Worm (Caenorhabditis elegans) whole organism, early embryonic: ENCODE data around the gene F23B2.10.

ENCODE experiments used
- B0310.2 ChIP-seq: sonication (generic microtip); optimal IDR thresholded peaks from 2 replicates; lab custom pipeline; 2016; ENCODE audit warnings: mild to moderate bottlenecking, missing genetic modification characterization, missing compliant biosample characterization
- F13C5.2 ChIP-seq: sonication (generic microtip); optimal IDR thresholded peaks from 2 replicates; lab custom pipeline; 2017; ENCODE audit warnings: mild to moderate bottlenecking, missing genetic modification characterization, inconsistent platforms, missing compliant biosample characterization
- aly-1 ChIP-seq: sonication (generic microtip); optimal IDR thresholded peaks from 2 replicates; lab custom pipeline; 2016; ENCODE audit warnings: missing genetic modification characterization, missing compliant biosample characterization
- ama-1 ChIP-seq: fragments of 150-350 bp; optimal IDR thresholded peaks from 2 replicates; lab custom pipeline; 2014
- ceh-13 ChIP-seq: fragments of 200-800 bp; sonication (Bioruptor generic); optimal IDR thresholded peaks from 2 replicates; lab custom pipeline; 2018; ENCODE audit warnings: mild to moderate bottlenecking, missing genetic modification characterization, missing compliant biosample characterization
- ceh-36 ChIP-seq: sonication (generic microtip); optimal IDR thresholded peaks from 2 replicates; lab custom pipeline; 2016; ENCODE audit warnings: missing genetic modification characterization, inconsistent platforms, missing compliant biosample characterization
- ets-7 ChIP-seq: sonication (generic microtip); optimal IDR thresholded peaks from 2 replicates; lab custom pipeline; 2016; ENCODE audit warnings: missing genotype, missing genetic modification characterization, missing compliant biosample characterization
- flt-1 ChIP-seq: fragments of 200-800 bp; sonication (Bioruptor generic); IDR thresholded peaks from 2 replicates; pipeline ENCODE4 v1.3.6; 2022; ENCODE audit warnings: missing genetic modification characterization, missing compliant biosample characterization
- hmbx-1 ChIP-seq: sonication (generic microtip); optimal IDR thresholded peaks from 2 replicates; lab custom pipeline; 2016; ENCODE audit warnings: mild to moderate bottlenecking, missing genetic modification characterization, missing compliant biosample characterization
- hmg-4 ChIP-seq: fragments of 200-800 bp; sonication (Bioruptor generic); optimal IDR thresholded peaks from 2 replicates; lab custom pipeline; 2018; ENCODE audit warnings: mild to moderate bottlenecking, missing genetic modification characterization, missing compliant biosample characterization
- hnd-1 ChIP-seq: sonication (generic microtip); optimal IDR thresholded peaks from 2 replicates; lab custom pipeline; 2016; ENCODE audit warnings: missing genetic modification characterization, missing compliant biosample characterization
- pes-1 ChIP-seq: fragments of 200-800 bp; sonication (Bioruptor generic); IDR thresholded peaks from 2 replicates; pipeline ENCODE4 v1.3.6; 2022; ENCODE audit warnings: missing genetic modification reagents, missing genetic modification characterization, missing compliant biosample characterization
- scrt-1 ChIP-seq: fragments of 200-800 bp; sonication (Bioruptor generic); IDR thresholded peaks from 2 replicates; pipeline ENCODE4 v1.3.6; 2022; ENCODE audit warnings: missing genetic modification characterization, missing compliant biosample characterization
- sea-1 ChIP-seq: fragments of 200-800 bp; sonication (Bioruptor generic); conservative IDR thresholded peaks from 2 replicates; pipeline ENCODE4 v1.3.6; 2022; ENCODE audit warnings: missing genetic modification characterization, missing compliant biosample characterization
- tbx-11 ChIP-seq: fragments of 200-800 bp; sonication (Bioruptor generic); IDR thresholded peaks from 2 replicates; pipeline ENCODE4 v1.3.6; 2022; ENCODE audit warnings: missing genetic modification characterization, missing compliant biosample characterization
- tbx-37 ChIP-seq: fragments of 200-800 bp; sonication (Bioruptor generic); conservative IDR thresholded peaks from 2 replicates; pipeline ENCODE4 v1.3.6; 2022; ENCODE audit warnings: missing genetic modification reagents, missing genetic modification characterization, missing compliant biosample characterization
- tra-4 ChIP-seq: sonication (generic microtip); optimal IDR thresholded peaks from 2 replicates; lab custom pipeline; 2017; ENCODE audit warnings: missing genetic modification characterization, missing compliant biosample characterization

Gene F23B2.10

DNA sequence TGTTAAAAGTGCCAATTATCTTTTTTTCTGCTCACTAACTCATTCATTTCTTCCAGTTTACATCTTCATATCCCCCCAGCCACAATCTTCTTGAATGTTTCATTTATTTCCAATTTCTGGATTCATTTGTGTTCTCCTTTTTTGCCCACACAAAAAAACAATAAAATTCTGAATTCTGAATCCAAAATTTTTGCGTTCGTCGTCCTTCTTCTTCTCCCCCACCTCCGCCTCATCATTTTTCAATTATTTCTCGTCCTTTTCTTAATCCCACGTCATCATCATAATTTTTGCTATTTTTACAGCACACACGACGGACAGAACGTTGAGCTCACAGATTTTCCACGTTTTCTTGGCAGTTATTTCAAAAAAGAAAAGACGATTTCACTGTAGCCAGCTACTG is 30.4 kb upstream of the F23B2.10 start, which contains the start of gene C07C7.1:
Gene C07C7.1, plus strand, starts transcription at position 301 of the 400 bp plus-strand sequence.
- TF ChIP-seq pes-1 (no peak), hnd-1 (tag; lab: Kevin White, UChicago) (no peak), hmg-4 (GFP tag; lab: Kevin White, UChicago) (no peak), ceh-13 (GFP tag; lab: Kevin White, UChicago) (no peak), tbx-37 (GFP tag; lab: Robert Waterston, UW) (no peak), ceh-36 (tag; lab: Kevin White, UChicago) (no peak), hmbx-1 (tag; lab: Kevin White, UChicago) (no peak), sea-1 (GFP tag; lab: Robert Waterston, UW) (no peak), tbx-11 (GFP tag; lab: Robert Waterston, UW) (no peak), tra-4 (tag; lab: Kevin White, UChicago) (no peak), flt-1 (GFP tag; lab: Robert Waterston, UW) (no peak), ets-7 (tag; lab: Kevin White, UChicago) (no peak), B0310.2 (tag; lab: Kevin White, UChicago) (no peak), aly-1 (tag; lab: Kevin White, UChicago) (no peak), F13C5.2 (tag; lab: Kevin White, UChicago) (no peak), ama-1 (lab: Kevin White, UChicago) (no peak)

DNA sequence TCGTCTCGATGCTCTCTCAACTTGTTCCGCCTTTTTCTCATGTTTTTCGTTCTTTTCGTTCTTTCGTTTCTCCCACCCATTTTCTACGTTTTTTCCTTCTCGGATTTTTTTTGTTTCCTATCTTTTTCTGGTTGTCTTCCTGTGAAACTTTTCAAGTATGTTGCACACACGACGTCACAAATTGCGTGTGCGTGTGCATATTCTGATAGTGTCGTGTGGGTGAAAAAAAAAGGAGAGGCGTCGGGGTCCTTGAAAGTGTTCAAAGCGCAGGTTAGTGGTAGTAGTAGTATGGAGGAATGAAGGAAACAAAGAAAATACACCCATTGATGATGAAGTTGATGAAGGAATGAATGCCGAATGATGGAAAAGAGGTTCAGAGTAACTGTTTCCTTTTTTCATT is 15.6 kb upstream of the F23B2.10 start:
- no peak for TF ChIP-seq ceh-13 (GFP tag; lab: Kevin White, UChicago)
- no peak for TF ChIP-seq B0310.2 (tag; lab: Kevin White, UChicago)
- TF ChIP-seq tra-4 (tag; lab: Kevin White, UChicago) = no peak
- TF ChIP-seq hnd-1 (tag; lab: Kevin White, UChicago) = no peak
- no peak for TF ChIP-seq F13C5.2 (tag; lab: Kevin White, UChicago)
- no peak for TF ChIP-seq tbx-37 (GFP tag; lab: Robert Waterston, UW)
- TF ChIP-seq hmbx-1 (tag; lab: Kevin White, UChicago) = no peak
- TF ChIP-seq scrt-1 (GFP tag; lab: Robert Waterston, UW) = no peak

DNA sequence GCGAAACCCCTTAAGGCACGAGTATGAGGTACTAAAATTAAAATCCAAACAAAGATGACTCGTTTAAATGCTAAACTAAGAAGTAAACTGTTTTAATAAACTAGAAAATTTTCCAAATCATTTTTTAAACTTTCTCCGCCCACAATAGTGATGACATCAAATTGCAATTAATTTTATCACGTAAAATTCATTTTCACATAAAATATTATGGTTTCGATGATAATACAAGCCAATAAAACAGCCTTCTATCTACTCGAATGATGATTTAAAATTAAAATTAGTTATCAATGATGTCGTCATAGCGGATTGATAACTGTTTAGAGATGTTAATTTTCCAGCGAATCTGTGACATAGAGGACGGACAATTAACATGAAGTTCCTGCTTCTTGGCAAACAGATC is 11.5 kb upstream of the F23B2.10 start, which contains the start of gene C07C7.3:
Gene C07C7.3, plus strand, starts transcription at position 371 of the 400 bp plus-strand sequence.
- TF ChIP-seq tbx-11 (GFP tag; lab: Robert Waterston, UW) (no peak), F13C5.2 (tag; lab: Kevin White, UChicago) (no peak), flt-1 (GFP tag; lab: Robert Waterston, UW) (no peak), B0310.2 (tag; lab: Kevin White, UChicago) (no peak), hmg-4 (GFP tag; lab: Kevin White, UChicago) (no peak), ceh-36 (tag; lab: Kevin White, UChicago) (no peak), ceh-13 (GFP tag; lab: Kevin White, UChicago) (no peak), hmbx-1 (tag; lab: Kevin White, UChicago) (no peak), sea-1 (GFP tag; lab: Robert Waterston, UW) (no peak), hnd-1 (tag; lab: Kevin White, UChicago) (no peak), ets-7 (tag; lab: Kevin White, UChicago) (no peak), tra-4 (tag; lab: Kevin White, UChicago) (no peak), ama-1 (lab: Kevin White, UChicago) (no peak), tbx-37 (GFP tag; lab: Robert Waterston, UW) (no peak), scrt-1 (GFP tag; lab: Robert Waterston, UW) (no peak), aly-1 (tag; lab: Kevin White, UChicago) (no peak), pes-1 (no peak)

DNA sequence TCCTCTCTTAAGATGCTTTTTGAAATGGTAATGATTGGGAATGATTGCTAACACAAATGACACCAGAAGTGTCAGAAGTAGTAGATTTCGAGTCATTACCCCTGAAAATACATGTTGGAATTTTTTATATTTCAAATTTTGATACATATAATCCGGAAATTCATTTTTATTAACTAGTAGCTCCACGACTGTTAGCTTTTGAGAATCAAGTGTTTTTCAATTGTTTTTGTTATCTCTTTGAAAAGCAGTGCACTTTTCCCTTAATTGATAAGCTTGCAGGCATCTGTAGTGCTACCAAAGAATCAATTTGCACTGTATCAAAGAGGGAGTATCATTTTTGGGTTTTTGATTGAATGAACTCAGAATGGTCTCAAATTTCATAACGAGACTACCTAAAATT is 10.9 kb upstream of the F23B2.10 start, which contains the start of gene pcp-2:
Gene pcp-2, minus strand, starts transcription at position 101 of the 400 bp plus-strand sequence.
- TF ChIP-seq hmg-4 (GFP tag; lab: Kevin White, UChicago) (no peak), tra-4 (tag; lab: Kevin White, UChicago) (no peak), ama-1 (lab: Kevin White, UChicago) (no peak), tbx-37 (GFP tag; lab: Robert Waterston, UW) (no peak), scrt-1 (GFP tag; lab: Robert Waterston, UW) (no peak), ceh-13 (GFP tag; lab: Kevin White, UChicago) (no peak), ets-7 (tag; lab: Kevin White, UChicago) (no peak), aly-1 (tag; lab: Kevin White, UChicago) (no peak), sea-1 (GFP tag; lab: Robert Waterston, UW) (no peak), hmbx-1 (tag; lab: Kevin White, UChicago) (no peak)

DNA sequence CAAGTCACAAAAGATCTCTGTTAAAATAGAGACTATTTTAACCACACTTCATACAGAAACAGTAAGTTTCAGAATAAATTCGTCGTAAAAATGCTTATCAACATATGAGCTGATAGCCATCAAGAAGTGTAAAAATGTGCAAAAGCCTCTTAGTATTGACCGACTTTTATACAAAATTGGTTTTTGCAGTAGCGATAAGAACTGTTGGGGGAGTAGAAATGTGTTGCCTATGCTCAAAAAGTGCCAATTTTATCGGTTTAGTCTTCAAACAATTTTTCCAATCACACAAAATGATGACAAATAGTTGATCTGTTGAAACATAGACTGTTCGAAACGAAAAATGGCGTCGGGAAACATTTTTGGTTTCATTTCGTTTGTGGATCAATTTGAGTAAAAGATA is 5.7 kb upstream of the F23B2.10 start:
- no peak for TF ChIP-seq tbx-37 (GFP tag; lab: Robert Waterston, UW)

DNA sequence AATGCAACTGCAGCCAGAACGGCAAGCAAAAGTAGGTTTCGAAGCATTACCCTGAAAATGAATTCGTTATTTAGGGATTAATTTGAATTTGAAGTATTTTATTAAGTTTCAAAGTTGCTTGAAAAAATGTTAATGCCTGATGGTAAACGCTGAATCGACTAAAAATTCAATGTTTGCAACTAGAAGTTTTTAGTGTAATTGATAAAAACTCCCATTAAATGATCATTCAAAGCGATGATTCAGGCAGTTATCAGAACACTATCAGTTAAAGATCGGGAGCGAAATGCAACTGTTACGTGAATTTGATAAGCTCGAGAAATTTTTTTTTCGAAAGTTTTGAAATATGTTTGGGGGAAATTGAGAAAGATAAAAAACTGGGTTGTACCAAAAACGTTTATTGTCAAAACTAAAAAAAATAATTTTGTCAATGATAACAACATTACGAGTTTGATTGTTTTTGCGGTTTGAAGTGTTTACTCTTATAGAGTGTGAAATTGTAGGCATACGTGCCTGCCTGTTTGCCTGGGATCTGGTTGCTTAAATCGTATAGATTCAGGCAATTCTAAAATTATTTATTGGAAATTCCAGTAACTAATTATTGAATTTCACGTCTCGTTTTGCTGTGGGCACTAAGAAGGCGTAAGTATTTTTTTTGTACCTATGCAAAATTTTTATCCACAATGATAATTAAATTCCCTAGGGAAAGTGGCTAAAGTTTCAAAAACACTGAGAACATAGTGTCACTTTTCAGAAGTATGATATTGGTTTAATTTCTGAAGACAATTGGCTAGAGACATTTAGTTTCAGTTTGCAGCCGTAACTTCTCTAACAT is 5.0 kb upstream of the F23B2.10 start, which contains the start of gene pcp-3:
Gene pcp-3, minus strand, starts transcription at position 51 of the 832 bp plus-strand sequence.
- no peak for TF ChIP-seq tbx-11 (GFP tag; lab: Robert Waterston, UW)

DNA sequence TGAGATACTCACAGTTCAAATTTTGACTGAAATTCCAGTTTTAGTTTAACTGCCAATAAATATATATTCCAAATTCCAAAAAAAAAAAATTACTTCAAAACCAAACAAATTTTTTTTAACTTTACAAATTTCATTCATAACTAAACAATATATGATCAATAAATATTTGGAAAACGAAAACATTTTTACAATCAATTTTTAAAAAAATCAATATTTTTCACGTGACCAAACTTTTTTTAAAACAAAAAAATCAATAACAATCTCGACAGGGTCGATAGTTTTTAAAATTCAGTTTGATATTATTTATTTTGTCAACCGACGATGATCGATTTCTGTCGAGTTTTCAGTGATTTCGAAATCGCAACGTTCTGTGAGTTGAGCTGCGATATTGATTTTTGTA is 4.0 kb downstream of the F23B2.10 start, which contains the start of gene F23B2.7:
Gene F23B2.7, plus strand, starts transcription at position 301 of the 400 bp plus-strand sequence.
- TF ChIP-seq sea-1 (GFP tag; lab: Robert Waterston, UW) (no peak), ets-7 (tag; lab: Kevin White, UChicago) (no peak), hmg-4 (GFP tag; lab: Kevin White, UChicago) (no peak), tbx-37 (GFP tag; lab: Robert Waterston, UW) (no peak), tra-4 (tag; lab: Kevin White, UChicago) (no peak)
